Worm (Caenorhabditis elegans): ENCODE data around the gene ncx-2.

Gene ncx-2

DNA sequence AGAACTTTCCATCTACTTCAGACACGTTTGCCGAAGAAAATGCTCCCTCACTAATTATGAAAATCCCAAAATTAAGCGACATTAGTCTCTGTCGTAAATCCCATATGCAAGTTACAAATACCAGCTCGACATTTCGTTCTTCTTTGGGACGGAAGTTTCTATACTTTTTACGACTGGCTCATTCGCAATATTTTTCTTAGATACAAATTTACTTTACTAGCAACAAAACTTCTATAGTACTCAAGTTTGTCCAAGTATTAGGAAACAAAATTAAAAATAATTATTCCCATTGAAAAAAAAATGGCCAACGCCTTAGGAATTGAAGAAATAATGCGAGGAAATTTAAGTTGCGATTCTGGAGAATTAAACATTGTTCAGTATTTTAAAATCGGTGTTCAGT is 27.5 kb downstream of the ncx-2 start, which contains the start of gene srg-26:
Gene srg-26, plus strand, starts transcription at position 301 of the 400 bp plus-strand sequence.
- TF ChIP-seq aly-2 (tag; optimal IDR thresholded peaks at IDR 0.05) (no peak), nhr-11 (tag; optimal IDR thresholded peaks at IDR 0.05) (no peak), lin-13 (GFP tag; optimal IDR thresholded peaks at IDR 0.05) (no peak), crh-2 (tag; optimal IDR thresholded peaks at IDR 0.05) (no peak)

- TF ChIP-seq ztf-1 (GFP tag; conservative IDR thresholded peaks at IDR 0.05) (no peak), nhr-12 (tag; optimal IDR thresholded peaks at IDR 0.05) (no peak), nhr-129 (tag; optimal IDR thresholded peaks at IDR 0.05) (no peak), nhr-11 (tag; optimal IDR thresholded peaks at IDR 0.05) (no peak), mab-5 (tag; optimal IDR thresholded peaks at IDR 0.05) (no peak), peb-1 (tag; optimal IDR thresholded peaks at IDR 0.05) (no peak), aly-2 (tag; optimal IDR thresholded peaks at IDR 0.05) (no peak), sma-9 (GFP tag; optimal IDR thresholded peaks at IDR 0.05) (no peak), sma-9 (tag; optimal IDR thresholded peaks at IDR 0.05) (no peak), alr-1 (tag; optimal IDR thresholded peaks at IDR 0.05) (no peak), egl-27 (tag; optimal IDR thresholded peaks at IDR 0.05) (no peak), lin-39 (tag; optimal IDR thresholded peaks at IDR 0.05) (no peak), ztf-4 (tag; optimal IDR thresholded peaks at IDR 0.05) (no peak), nhr-6 (tag; optimal IDR thresholded peaks at IDR 0.05) (no peak), lin-11 (tag; optimal IDR thresholded peaks at IDR 0.05) (no peak)
Measured at ce11 chrV:5334588-5334987, 31.1 kb downstream of the ncx-2 start, which contains the start of gene srg-28. TSS of gene srg-28 (plus strand) at chrV:5334888.

DNA sequence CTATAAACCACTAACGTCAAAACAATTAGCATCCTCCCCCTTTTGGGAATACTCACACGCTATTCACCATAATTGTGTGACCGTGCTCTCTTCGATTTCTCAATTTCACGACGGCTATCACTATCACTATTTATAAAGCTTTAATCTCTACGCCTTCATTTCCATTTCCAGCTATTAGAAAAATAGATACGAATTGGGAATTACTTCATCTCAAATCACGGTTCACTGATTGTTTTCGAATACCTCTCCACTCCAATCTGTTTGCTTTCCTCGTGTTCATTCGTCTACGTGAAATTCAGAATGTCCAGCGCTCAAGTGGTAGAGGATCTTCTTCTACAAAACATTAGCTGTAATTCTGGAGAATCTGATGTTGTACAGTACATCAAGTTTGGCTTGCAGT is 33.4 kb downstream of the ncx-2 start, which contains the start of gene srg-29:
Gene srg-29, plus strand, starts transcription at position 301 of the 400 bp plus-strand sequence.
- no peak for TF ChIP-seq nhr-6 (tag; optimal IDR thresholded peaks at IDR 0.05)
- no peak for TF ChIP-seq ZK546.5 (tag; optimal IDR thresholded peaks at IDR 0.05)
- TF ChIP-seq ceh-16 (tag; optimal IDR thresholded peaks at IDR 0.05) = no peak

ce11 chrV:5339497-5339896 is 36.0 kb downstream of the ncx-2 start, which contains the start of gene srg-27:
TSS of gene srg-27 (plus strand) at chrV:5339797.
- TF ChIP-seq zag-1 (tag; optimal IDR thresholded peaks at IDR 0.05) = no peak
- TF ChIP-seq sma-3 (GFP tag; optimal IDR thresholded peaks at IDR 0.05) = no peak
- no peak for TF ChIP-seq aly-2 (tag; optimal IDR thresholded peaks at IDR 0.05)
- no peak for TF ChIP-seq mab-5 (tag; optimal IDR thresholded peaks at IDR 0.05)
- TF ChIP-seq ZK546.5 (tag; optimal IDR thresholded peaks at IDR 0.05) = no peak
- no peak for TF ChIP-seq lsy-2 (tag; optimal IDR thresholded peaks at IDR 0.05)
- no peak for TF ChIP-seq fos-1 (tag; optimal IDR thresholded peaks at IDR 0.05)
- TF ChIP-seq ztf-1 (GFP tag; conservative IDR thresholded peaks at IDR 0.05) = no peak
- no peak for TF ChIP-seq nhr-77 (tag; optimal IDR thresholded peaks at IDR 0.05)
- no peak for TF ChIP-seq blmp-1 (tag; optimal IDR thresholded peaks at IDR 0.05; ENCODE audit: insufficient read depth)

- TF ChIP-seq nhr-21 (tag; optimal IDR thresholded peaks at IDR 0.05) = no peak
- no peak for TF ChIP-seq skn-1 (tag; optimal IDR thresholded peaks at IDR 0.05)
- TF ChIP-seq egl-27 (tag; optimal IDR thresholded peaks at IDR 0.05) = no peak
Measured at ce11 chrV:5345419-5345818, 41.9 kb downstream of the ncx-2 start, which contains the start of gene srg-25. TSS of gene srg-25 (minus strand) at chrV:5345519.

DNA sequence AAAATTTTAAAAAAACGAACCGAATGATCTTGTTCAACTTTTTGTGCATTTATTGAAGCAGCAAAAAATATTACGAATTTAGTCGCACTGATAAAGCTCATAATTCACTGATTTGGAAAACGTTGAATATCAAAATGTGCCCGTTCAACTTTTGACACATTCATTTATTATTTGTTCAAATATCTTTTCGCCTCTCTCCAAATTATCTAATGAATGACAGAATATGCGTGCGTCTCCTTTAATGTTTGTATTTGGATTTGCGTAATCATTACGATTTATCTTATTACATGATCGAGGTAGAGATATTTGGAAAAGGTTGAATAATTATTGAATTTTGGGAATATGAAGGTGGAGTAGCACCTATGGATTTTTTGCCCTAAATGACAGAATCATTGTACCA is 46.0 kb downstream of the ncx-2 start, which contains the start of gene T09D3.3:
Gene T09D3.3, minus strand, starts transcription at position 101 of the 400 bp plus-strand sequence.
- no peak for TF ChIP-seq snpc-4 (tag; optimal IDR thresholded peaks at IDR 0.05)
- no peak for TF ChIP-seq unc-39 (tag; optimal IDR thresholded peaks at IDR 0.05)
- no peak for TF ChIP-seq F13H6.1 (tag; optimal IDR thresholded peaks at IDR 0.05)
- no peak for TF ChIP-seq egl-27 (tag; optimal IDR thresholded peaks at IDR 0.05)
- TF ChIP-seq lsy-2 (tag; optimal IDR thresholded peaks at IDR 0.05) = no peak
- no peak for TF ChIP-seq nhr-6 (tag; optimal IDR thresholded peaks at IDR 0.05)
- no peak for TF ChIP-seq lin-13 (GFP tag; optimal IDR thresholded peaks at IDR 0.05)
- TF ChIP-seq nhr-25 (tag; optimal IDR thresholded peaks at IDR 0.05) = no peak
- no peak for TF ChIP-seq sem-4 (tag; optimal IDR thresholded peaks at IDR 0.05)
- no peak for TF ChIP-seq R02D3.7 (tag; optimal IDR thresholded peaks at IDR 0.05)
- no peak for TF ChIP-seq ztf-11 (tag; optimal IDR thresholded peaks at IDR 0.05)
- no peak for TF ChIP-seq ceh-16 (tag; optimal IDR thresholded peaks at IDR 0.05)
- no peak for TF ChIP-seq crh-2 (tag; optimal IDR thresholded peaks at IDR 0.05)
- no peak for TF ChIP-seq dmd-4 (tag; optimal IDR thresholded peaks at IDR 0.05)
- no peak for TF ChIP-seq nhr-237 (tag; optimal IDR thresholded peaks at IDR 0.05)
- TF ChIP-seq nhr-12 (tag; optimal IDR thresholded peaks at IDR 0.05) = no peak

All from whole organism, L2 larva.